Worm (Caenorhabditis elegans) whole organism, mixed stage, embryonic: Measurements from ENCODE around the gene bcs-1.

ENCODE experiments used
- M03D4.4 ChIP-seq: sonication (generic microtip); optimal IDR thresholded peaks from 2 replicates; lab custom pipeline; 2017; ENCODE audit warnings: mild to moderate bottlenecking, missing genetic modification characterization, missing compliant biosample characterization
- bed-3 ChIP-seq: fragments of 200-800 bp; sonication (Bioruptor generic); optimal IDR thresholded peaks from 3 replicates; lab custom pipeline; 2018; ENCODE audit warnings: mild to moderate bottlenecking, missing genetic modification characterization, moderate library complexity, missing compliant biosample characterization
- blmp-1 ChIP-seq: fragments of 150-350 bp; optimal IDR thresholded peaks from 2 replicates; lab custom pipeline; 2014; ENCODE audit warnings: missing biosample characterization, missing genetic modification characterization
- ceh-39 ChIP-seq: fragments of 150-350 bp; optimal IDR thresholded peaks from 2 replicates; lab custom pipeline; 2014; ENCODE audit warnings: missing biosample characterization, missing genetic modification characterization
- ceh-43 ChIP-seq: fragments of 200-800 bp; sonication (Bioruptor generic); optimal IDR thresholded peaks from 2 replicates; lab custom pipeline; 2018; ENCODE audit warnings: mild to moderate bottlenecking, missing genetic modification characterization, moderate library complexity, missing compliant biosample characterization
- ceh-83 ChIP-seq: fragments of 200-800 bp; sonication (Bioruptor generic); optimal IDR thresholded peaks from 2 replicates; lab custom pipeline; 2018; ENCODE audit warnings: mild to moderate bottlenecking, missing genetic modification characterization, missing compliant biosample characterization
- ces-1 ChIP-seq: fragments of 150-350 bp; optimal IDR thresholded peaks from 2 replicates; lab custom pipeline; 2014; ENCODE audit warnings: missing biosample characterization, missing genetic modification reagents, missing genetic modification characterization
- cnd-1 ChIP-seq: fragments of 200-800 bp; sonication (Bioruptor generic); optimal IDR thresholded peaks from 2 replicates; lab custom pipeline; 2018; ENCODE audit warnings: mild to moderate bottlenecking, missing genetic modification characterization, missing compliant biosample characterization
- drap-1 ChIP-seq: fragments of 200-800 bp; sonication (Bioruptor generic); optimal IDR thresholded peaks from 3 replicates; lab custom pipeline; 2018; ENCODE audit warnings: mild to moderate bottlenecking, missing genetic modification characterization, missing compliant biosample characterization
- elt-1 ChIP-seq: sonication (generic microtip); optimal IDR thresholded peaks from 2 replicates; lab custom pipeline; 2017; ENCODE audit warnings: missing genetic modification characterization, mild to moderate bottlenecking, missing compliant biosample characterization, antibody characterized with exemption, moderate library complexity, borderline replicate concordance; ENCODE audit not compliant: insufficient read depth
- elt-3 ChIP-seq: fragments of 150-350 bp; optimal IDR thresholded peaks from 2 replicates; lab custom pipeline; 2014; ENCODE audit warnings: missing biosample characterization, missing genetic modification characterization
- flh-1 ChIP-seq: fragments of 200-800 bp; sonication (Bioruptor generic); optimal IDR thresholded peaks from 2 replicates; lab custom pipeline; 2018; ENCODE audit warnings: mild to moderate bottlenecking, missing genetic modification characterization, moderate library complexity, missing compliant biosample characterization
- ham-2 ChIP-seq: fragments of 200-800 bp; sonication (Bioruptor generic); optimal IDR thresholded peaks from 2 replicates; lab custom pipeline; 2018; ENCODE audit warnings: mild to moderate bottlenecking, missing genetic modification characterization, missing compliant biosample characterization
- hlh-1 ChIP-seq: fragments of 150-350 bp; optimal IDR thresholded peaks from 2 replicates; lab custom pipeline; 2014; ENCODE audit warnings: missing biosample characterization, missing genetic modification reagents, missing genetic modification characterization
- lin-13 ChIP-seq: fragments of 150-350 bp; optimal IDR thresholded peaks from 2 replicates; lab custom pipeline; 2014; ENCODE audit warnings: missing biosample characterization, missing genetic modification characterization
- lin-32 ChIP-seq: fragments of 200-800 bp; sonication (Bioruptor generic); optimal IDR thresholded peaks from 2 replicates; lab custom pipeline; 2018; ENCODE audit warnings: mild to moderate bottlenecking, missing genetic modification characterization, missing compliant biosample characterization
- lsy-2 ChIP-seq: fragments of 150-350 bp; optimal IDR thresholded peaks from 2 replicates; lab custom pipeline; 2014; ENCODE audit warnings: missing biosample characterization, missing genetic modification characterization
- mab-5 ChIP-seq: fragments of 150-350 bp; optimal IDR thresholded peaks from 2 replicates; lab custom pipeline; 2014; ENCODE audit warnings: missing biosample characterization, missing genetic modification characterization
- mep-1 ChIP-seq: fragments of 150-350 bp; optimal IDR thresholded peaks from 2 replicates; lab custom pipeline; 2017; ENCODE audit warnings: missing biosample characterization, missing genetic modification reagents, missing genetic modification characterization, inconsistent platforms
- mls-2 ChIP-seq: sonication (generic microtip); optimal IDR thresholded peaks from 2 replicates; lab custom pipeline; 2016; ENCODE audit warnings: mild to moderate bottlenecking, missing genetic modification characterization, moderate library complexity, missing compliant biosample characterization
- nhr-12 ChIP-seq: fragments of 150-350 bp; optimal IDR thresholded peaks from 2 replicates; lab custom pipeline; 2014; ENCODE audit warnings: missing biosample characterization, missing genetic modification characterization
- nhr-2 ChIP-seq: fragments of 150-350 bp; optimal IDR thresholded peaks from 2 replicates; lab custom pipeline; 2014; ENCODE audit warnings: missing biosample characterization, missing genetic modification characterization
- nhr-237 ChIP-seq: fragments of 150-350 bp; optimal IDR thresholded peaks from 2 replicates; lab custom pipeline; 2014; ENCODE audit warnings: missing biosample characterization, missing genetic modification characterization
- nhr-28 ChIP-seq: fragments of 150-350 bp; optimal IDR thresholded peaks from 2 replicates; lab custom pipeline; 2014; ENCODE audit warnings: missing biosample characterization, missing genetic modification characterization
- nhr-76 ChIP-seq: sonication (generic microtip); optimal IDR thresholded peaks from 2 replicates; lab custom pipeline; 2017; ENCODE audit warnings: missing biosample characterization, missing genetic modification characterization
- pha-4 ChIP-seq: fragments of 150-350 bp; optimal IDR thresholded peaks from 2 replicates; lab custom pipeline; 2018; ENCODE audit warnings: missing biosample characterization, missing genetic modification reagents, missing genetic modification characterization
- sem-2 ChIP-seq: fragments of 200-800 bp; sonication (Bioruptor generic); optimal IDR thresholded peaks from 2 replicates; lab custom pipeline; 2018; ENCODE audit warnings: mild to moderate bottlenecking, missing genetic modification characterization, missing compliant biosample characterization
- snpc-4 ChIP-seq: fragments of 150-350 bp; optimal IDR thresholded peaks from 2 replicates; lab custom pipeline; 2014; ENCODE audit warnings: missing biosample characterization, missing genetic modification characterization
- sptf-1 ChIP-seq: sonication (generic microtip); optimal IDR thresholded peaks from 2 replicates; lab custom pipeline; 2017; ENCODE audit warnings: mild to moderate bottlenecking, missing genetic modification characterization, moderate library complexity, missing compliant biosample characterization
- tbx-8 ChIP-seq: fragments of 200-800 bp; sonication (Bioruptor generic); optimal IDR thresholded peaks from 2 replicates; lab custom pipeline; 2018; ENCODE audit warnings: mild to moderate bottlenecking, missing genetic modification characterization, moderate library complexity, missing compliant biosample characterization
- unc-120 ChIP-seq: sonication (generic microtip); optimal IDR thresholded peaks from 2 replicates; lab custom pipeline; 2017; ENCODE audit warnings: missing genetic modification characterization, missing compliant biosample characterization; ENCODE audit not compliant: poor library complexity, severe bottlenecking
- unc-39 ChIP-seq: fragments of 150-350 bp; optimal IDR thresholded peaks from 2 replicates; lab custom pipeline; 2014; ENCODE audit warnings: missing biosample characterization, missing genetic modification characterization
- unc-62 ChIP-seq: fragments of 150-350 bp; optimal IDR thresholded peaks from 2 replicates; lab custom pipeline; 2014; ENCODE audit warnings: missing biosample characterization, missing genetic modification reagents, missing genetic modification characterization
- zip-8 ChIP-seq: fragments of 150-350 bp; optimal IDR thresholded peaks from 2 replicates; lab custom pipeline; 2014; ENCODE audit warnings: missing biosample characterization, missing genetic modification characterization
- ztf-11 ChIP-seq: fragments of 150-350 bp; optimal IDR thresholded peaks from 2 replicates; lab custom pipeline; 2014; ENCODE audit warnings: missing biosample characterization, missing genetic modification characterization

The bcs-1 gene

ce11 chrII:8532015-8532414, 38.9 kb upstream of the bcs-1 start:
- TF ChIP-seq unc-62 (GFP tag; lab: Kevin White, UChicago) (no peak), lin-32 (no peak), tbx-8 (no peak), nhr-2 (tag; lab: Kevin White, UChicago) (no peak), cnd-1 (tag; lab: Kevin White, UChicago) (no peak), elt-1 (tag; lab: Kevin White, UChicago) (no peak), ham-2 (GFP tag; lab: Kevin White, UChicago) (peak; percentile 56), blmp-1 (tag; lab: Kevin White, UChicago) (peak; percentile 62), elt-3 (tag; lab: Kevin White, UChicago) (no peak), pha-4 (tag; lab: Kevin White, UChicago) (peak; percentile 5), unc-39 (no peak), nhr-28 (no peak), nhr-76 (tag; lab: Kevin White, UChicago) (no peak), unc-120 (tag; lab: Kevin White, UChicago) (no peak), mls-2 (tag; lab: Kevin White, UChicago) (no peak)
- TF ChIP-seq, all 35 proteins: peak for 3

- no peak for TF ChIP-seq unc-62 (GFP tag; lab: Kevin White, UChicago)
- TF ChIP-seq M03D4.4: no peak
Measured at ce11 chrII:8536060-8536459, 34.8 kb upstream of the bcs-1 start, which contains the start of gene W01C9.2. Gene W01C9.2, plus strand, starts transcription at chrII:8536360.

ce11 chrII:8540412-8540811, 30.5 kb upstream of the bcs-1 start, which contains the start of gene pqn-73:
Gene pqn-73, plus strand, starts transcription at chrII:8540712.
- no peak for TF ChIP-seq tbx-8
- no peak for TF ChIP-seq snpc-4 (tag; lab: Kevin White, UChicago)
- TF ChIP-seq ztf-11 (tag; lab: Kevin White, UChicago): no peak
- TF ChIP-seq M03D4.4: no peak
- no peak for TF ChIP-seq ceh-83 (GFP tag; lab: Kevin White, UChicago)
- no peak for TF ChIP-seq nhr-76 (tag; lab: Kevin White, UChicago)
- no peak for TF ChIP-seq mep-1 (tag; lab: Kevin White, UChicago)
- TF ChIP-seq lin-32: no peak
- TF ChIP-seq ces-1 (GFP tag; lab: Kevin White, UChicago): no peak
- no peak for TF ChIP-seq ceh-39

- TF ChIP-seq elt-3 (tag; lab: Kevin White, UChicago) (no peak), hlh-1 (tag; lab: Kevin White, UChicago) (no peak), blmp-1 (tag; lab: Kevin White, UChicago) (no peak), ceh-43 (GFP tag; lab: Kevin White, UChicago) (no peak), unc-39 (no peak), nhr-237 (tag; lab: Kevin White, UChicago) (no peak), ceh-83 (GFP tag; lab: Kevin White, UChicago) (no peak), lin-32 (no peak), lsy-2 (tag; lab: Kevin White, UChicago) (no peak), nhr-12 (tag; lab: Kevin White, UChicago) (no peak), drap-1 (no peak), flh-1 (GFP tag; lab: Kevin White, UChicago) (no peak), cnd-1 (tag; lab: Kevin White, UChicago) (no peak), tbx-8 (no peak), sem-2 (GFP tag; lab: Kevin White, UChicago) (no peak), ham-2 (GFP tag; lab: Kevin White, UChicago) (no peak)
Measured at ce11 chrII:8545315-8545714, 25.6 kb upstream of the bcs-1 start, which contains the start of gene decr-1.2. Gene decr-1.2, plus strand, starts transcription at chrII:8545615.

- peak; percentile 91 for TF ChIP-seq unc-39
- peak; percentile 85 for TF ChIP-seq ceh-43 (GFP tag; lab: Kevin White, UChicago)
- no peak for TF ChIP-seq sptf-1 (tag; lab: Kevin White, UChicago)
- no peak for TF ChIP-seq nhr-12 (tag; lab: Kevin White, UChicago)
- peak; percentile 27 for TF ChIP-seq mep-1 (tag; lab: Kevin White, UChicago)
- TF ChIP-seq unc-120 (tag; lab: Kevin White, UChicago): peak; percentile 68
- TF ChIP-seq mls-2 (tag; lab: Kevin White, UChicago): peak; percentile 90
- TF ChIP-seq sem-2 (GFP tag; lab: Kevin White, UChicago): peak; percentile 81
- TF ChIP-seq flh-1 (GFP tag; lab: Kevin White, UChicago): peak; percentile 72
- peak; percentile 37 for TF ChIP-seq nhr-28
- peak; percentile 29 for TF ChIP-seq ztf-11 (tag; lab: Kevin White, UChicago)
- TF ChIP-seq unc-62 (GFP tag; lab: Kevin White, UChicago): peak; percentile 57
- TF ChIP-seq nhr-2 (tag; lab: Kevin White, UChicago): no peak
- TF ChIP-seq nhr-237 (tag; lab: Kevin White, UChicago): no peak
- peak; percentile 89 for TF ChIP-seq ham-2 (GFP tag; lab: Kevin White, UChicago)
- TF ChIP-seq lin-13 (tag; lab: Kevin White, UChicago): no peak
- peak; percentile 86 for TF ChIP-seq lin-32
- TF ChIP-seq mab-5: no peak
- no peak for TF ChIP-seq zip-8 (tag; lab: Kevin White, UChicago)
- TF ChIP-seq elt-3 (tag; lab: Kevin White, UChicago): no peak
- TF ChIP-seq ceh-83 (GFP tag; lab: Kevin White, UChicago): peak; percentile 96
- TF ChIP-seq ceh-39: no peak
- TF ChIP-seq blmp-1 (tag; lab: Kevin White, UChicago): no peak
- TF ChIP-seq drap-1: no peak
- peak; percentile 17 for TF ChIP-seq lsy-2 (tag; lab: Kevin White, UChicago)
- peak; percentile 94 for TF ChIP-seq cnd-1 (tag; lab: Kevin White, UChicago)
- no peak for TF ChIP-seq nhr-76 (tag; lab: Kevin White, UChicago)
- TF ChIP-seq elt-1 (tag; lab: Kevin White, UChicago): no peak
- TF ChIP-seq hlh-1 (tag; lab: Kevin White, UChicago): peak; percentile 74
- TF ChIP-seq tbx-8: peak; percentile 84
- peak; percentile 80 for TF ChIP-seq pha-4 (tag; lab: Kevin White, UChicago)
- no peak for TF ChIP-seq snpc-4 (tag; lab: Kevin White, UChicago)
- peak; percentile 84 for TF ChIP-seq bed-3
- TF ChIP-seq ces-1 (GFP tag; lab: Kevin White, UChicago): no peak
- peak; percentile 90 for TF ChIP-seq M03D4.4
Measured at ce11 chrII:8546975-8547374, 23.9 kb upstream of the bcs-1 start.
